Worm (Caenorhabditis elegans) whole organism, young adult: ENCODE measurements around the gene nmat-1.

Source experiments
- F37B4.10 ChIP-seq: fragments of 200-800 bp; sonication (Bioruptor generic); IDR thresholded peaks from 2 replicates; pipeline ENCODE4 v1.3.6; 2022; ENCODE audit warnings: missing genetic modification characterization, missing compliant biosample characterization
- chd-7 ChIP-seq: sonication (generic microtip); optimal IDR thresholded peaks from 2 replicates; lab custom pipeline; 2016; ENCODE audit warnings: mild to moderate bottlenecking, missing genetic modification characterization, moderate library complexity, missing compliant biosample characterization
- efl-1 ChIP-seq: fragments of 150-350 bp; optimal IDR thresholded peaks from 2 replicates; lab custom pipeline; 2014; ENCODE audit warnings: missing biosample characterization, missing genetic modification reagents, missing genetic modification characterization
- nfya-1 ChIP-seq: sonication (generic microtip); optimal IDR thresholded peaks from 2 replicates; lab custom pipeline; 2017; ENCODE audit warnings: antibody characterized with exemption, missing compliant biosample characterization, missing genetic modification characterization, borderline replicate concordance; ENCODE audit not compliant: insufficient read depth
- nhr-179 ChIP-seq: sonication (generic microtip); optimal IDR thresholded peaks from 2 replicates; lab custom pipeline; 2016; ENCODE audit warnings: mild to moderate bottlenecking, missing genetic modification characterization, missing compliant biosample characterization
- nhr-90 ChIP-seq: sonication (generic microtip); optimal IDR thresholded peaks from 2 replicates; lab custom pipeline; 2016; ENCODE audit warnings: missing genotype, mild to moderate bottlenecking, missing genetic modification characterization, missing compliant biosample characterization
- rpc-1 ChIP-seq, 2 experiments: fragments of 150-350 bp in 1 of 2; sonication (generic microtip) in 1 of 2; optimal IDR thresholded peaks; 2 replicates each; lab custom pipeline; 2014 to 2018; ENCODE audit warnings: missing biosample characterization in 1 of 2, missing genetic modification characterization in 1 of 2, missing genetic modification reagents in 1 of 2, missing genotype in 1 of 2
- sea-2 ChIP-seq: fragments of 200-800 bp; sonication (Bioruptor generic); IDR thresholded peaks from 2 replicates; pipeline ENCODE4 v1.3.6; 2022; ENCODE audit warnings: missing genetic modification characterization, missing compliant biosample characterization
- unc-130 ChIP-seq: sonication (generic microtip); optimal IDR thresholded peaks from 2 replicates; lab custom pipeline; 2016; ENCODE audit warnings: missing genetic modification reagents, missing genetic modification characterization, missing compliant biosample characterization
- ztf-22 ChIP-seq: fragments of 200-800 bp; sonication (Bioruptor generic); optimal IDR thresholded peaks from 2 replicates; lab custom pipeline; 2018; ENCODE audit warnings: mild to moderate bottlenecking, missing genetic modification characterization, moderate library complexity, missing compliant biosample characterization

DNA sequence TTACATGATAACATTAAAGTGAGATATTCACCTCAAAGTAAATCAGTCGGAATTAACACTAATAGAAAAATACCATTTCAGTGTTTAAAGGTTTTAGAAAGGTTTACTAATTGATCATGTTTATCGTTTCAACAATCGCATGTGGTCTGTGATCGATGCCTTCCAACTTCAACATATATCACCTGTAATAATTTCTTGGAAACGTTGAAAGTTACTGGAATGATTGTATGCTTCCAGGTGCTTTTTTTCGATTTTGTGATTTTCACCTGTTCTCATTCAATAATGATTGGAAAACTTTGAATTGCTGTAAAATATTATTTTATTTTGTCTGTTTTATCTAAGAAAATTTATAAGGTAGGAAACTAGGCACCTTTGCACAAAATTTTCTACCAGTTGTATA lies 4.7 kb upstream of the nmat-1 start:
- no peak for TF ChIP-seq nfya-1 (tag; lab: Kevin White, UChicago)
- TF ChIP-seq F37B4.10, result no peak
- TF ChIP-seq sea-2 (GFP tag; lab: Robert Waterston, UW), result no peak
- no peak for TF ChIP-seq rpc-1 (optimal IDR thresholded peaks at IDR 0.05; lab: Kevin White, UChicago)
- TF ChIP-seq rpc-1 (tag; optimal IDR thresholded peaks at IDR 0.05; lab: Kevin White, UChicago), result no peak
- no peak for TF ChIP-seq nhr-179
- no peak for TF ChIP-seq unc-130 (GFP tag; lab: Kevin White, UChicago)
- TF ChIP-seq nhr-90, result no peak
- no peak for TF ChIP-seq chd-7 (tag; lab: Kevin White, UChicago)
- TF ChIP-seq efl-1 (GFP tag; lab: Kevin White, UChicago), result no peak
- TF ChIP-seq ztf-22 (GFP tag; lab: Kevin White, UChicago), result no peak
